Fruit fly (Drosophila melanogaster) whole organism, pupa: ENCODE measurements around the gene IntS6.

Source experiments
- CG10348 ChIP-seq: fragments of 200-800 bp; sonication (Bioruptor generic); IDR thresholded peaks from 2 replicates; pipeline ENCODE4 v1.3.6; 2022; ENCODE audit warnings: missing biosample characterization, missing genetic modification characterization
- CG12605 ChIP-seq: fragments of 200-800 bp; sonication (Bioruptor generic); IDR thresholded peaks from 2 replicates; pipeline ENCODE4 v1.3.6; 2022; ENCODE audit warnings: missing biosample characterization, missing genetic modification characterization
- CG13204 ChIP-seq: fragments of 200-800 bp; sonication (Bioruptor generic); optimal IDR thresholded peaks from 2 replicates; lab custom pipeline; 2018; ENCODE audit warnings: missing biosample characterization, mild to moderate bottlenecking, missing genetic modification characterization, moderate library complexity
- CG17806 ChIP-seq: fragments of 200-800 bp; sonication (Bioruptor generic); optimal IDR thresholded peaks from 2 replicates; lab custom pipeline; 2018; ENCODE audit warnings: missing biosample characterization, mild to moderate bottlenecking, missing genetic modification characterization, moderate library complexity
- CG34367 ChIP-seq: fragments of 200-800 bp; sonication (Bioruptor generic); optimal IDR thresholded peaks from 2 replicates; lab custom pipeline; 2018; ENCODE audit warnings: missing biosample characterization, mild to moderate bottlenecking, missing genetic modification characterization
- CG4496 ChIP-seq: fragments of 200-800 bp; sonication (Bioruptor generic); IDR thresholded peaks from 3 replicates; pipeline ENCODE4 v1.3.6; 2022; ENCODE audit warnings: missing biosample characterization, missing genetic modification characterization
- D1 ChIP-seq: fragments of 200-800 bp; sonication (Bioruptor generic); optimal IDR thresholded peaks from 2 replicates; lab custom pipeline; 2018; ENCODE audit warnings: missing biosample characterization, mild to moderate bottlenecking, missing genetic modification characterization, moderate library complexity
- EcR ChIP-seq: fragments of 200-800 bp; sonication (Bioruptor generic); optimal IDR thresholded peaks from 3 replicates; lab custom pipeline; 2019; ENCODE audit warnings: missing biosample characterization, missing genetic modification characterization, mild to moderate bottlenecking, moderate library complexity, missing genetic modification reagents

DNA sequence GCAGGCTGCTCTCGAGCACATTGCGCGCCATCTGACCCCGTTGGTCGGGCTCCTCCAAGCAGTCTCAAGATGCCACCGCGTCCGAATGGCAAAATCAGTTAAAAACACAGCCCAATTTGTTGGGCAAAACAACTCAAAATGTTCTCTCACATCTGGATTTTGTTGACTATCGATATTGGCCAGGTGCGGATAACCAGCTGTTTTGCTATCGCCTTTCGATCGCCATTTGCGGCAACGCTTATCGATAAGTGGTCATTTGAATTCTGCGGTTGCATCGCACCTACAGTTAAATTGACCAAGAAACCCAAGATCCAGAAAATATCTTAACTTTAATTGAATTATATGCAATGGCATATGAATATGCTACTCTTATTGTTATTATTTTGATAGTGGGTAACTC lies 52.0 kb downstream of the IntS6 start, which contains the start of gene CG3149:
- no peak for TF ChIP-seq CG34367 (tag; lab: Kevin White, UChicago)
- no peak for TF ChIP-seq CG17806 (tag; lab: Kevin White, UChicago)
- TF ChIP-seq CG13204 (GFP tag; lab: Kevin White, UChicago), result no peak
- TF ChIP-seq D1 (tag; lab: Kevin White, UChicago), result no peak
- no peak for TF ChIP-seq CG4496 (GFP tag; lab: Robert Waterston, UW)
- no peak for TF ChIP-seq CG10348 (GFP tag; lab: Robert Waterston, UW)
- no peak for TF ChIP-seq EcR (GFP tag; lab: Kevin White, UChicago)
- no peak for TF ChIP-seq CG12605
